Fruit fly (Drosophila melanogaster) Kc167 (cell line): ENCODE results near the gene CG17270.

Experiments
- Sin3A ChIP-seq: fragments of >200 bp; optimal IDR thresholded peaks from 2 replicates; lab custom pipeline; 2018; ENCODE audit warnings: missing external identifiers
- h ChIP-seq: fragments of >200 bp; optimal IDR thresholded peaks from 3 replicates; lab custom pipeline; 2018; ENCODE audit warnings: missing external identifiers
- psq ChIP-seq: fragments of >200 bp; optimal IDR thresholded peaks from 2 replicates; lab custom pipeline; 2017; ENCODE audit warnings: missing external identifiers

- TF ChIP-seq h (lab: Kevin White, UChicago) (no peak), Sin3A (lab: Kevin White, UChicago) (no peak), psq (lab: Kevin White, UChicago) (no peak)
Measured at dm6 chr3R:20773174-20773573, 45.6 kb downstream of the CG17270 start.
